Fruit fly (Drosophila melanogaster): Measurements from ENCODE around the gene IKKbeta.

DNA sequence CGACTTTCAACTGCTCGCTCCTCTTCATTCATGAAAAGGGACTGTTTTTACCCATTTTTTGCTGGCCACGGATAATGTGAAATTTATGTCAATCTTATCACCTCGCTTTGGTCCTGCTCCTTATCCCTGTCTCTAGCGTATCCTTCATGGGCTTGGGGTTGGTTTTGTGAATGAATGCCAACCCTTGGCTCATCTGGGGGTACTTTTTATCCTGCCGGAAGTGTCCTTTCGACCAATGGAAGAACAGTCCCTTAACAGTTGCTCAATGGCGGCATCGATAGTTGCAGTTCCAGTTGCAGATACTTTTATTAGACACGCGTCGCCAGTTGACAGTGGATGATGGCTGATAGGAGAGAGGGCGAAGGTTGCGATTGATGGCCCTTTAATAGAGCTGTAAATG lies 35.6 kb downstream of the IKKbeta start:
- no peak for TF ChIP-seq CG11762 (GFP tag; optimal IDR thresholded peaks at IDR 0.05; ENCODE audit: insufficient read depth)
- TF ChIP-seq CG1621 (tag; optimal IDR thresholded peaks at IDR 0.05) = no peak
- TF ChIP-seq CG11902 (GFP tag; optimal IDR thresholded peaks at IDR 0.05) = no peak
- TF ChIP-seq fd59A (GFP tag; optimal IDR thresholded peaks at IDR 0.05) = no peak
- no peak for TF ChIP-seq vri (GFP tag; optimal IDR thresholded peaks at IDR 0.05)
- TF ChIP-seq CG6792 (GFP tag; optimal IDR thresholded peaks at IDR 0.05) = no peak
- no peak for TF ChIP-seq achi (GFP tag; optimal IDR thresholded peaks at IDR 0.05)
- no peak for TF ChIP-seq Sox14 (GFP tag; optimal IDR thresholded peaks at IDR 0.05)
